Fruit fly (Drosophila melanogaster): Measurements from ENCODE around the gene Arfrp1.
A peak's percentile ranks its signal among the peaks of the same experiment; 100 is the strongest.

Gene Arfrp1

dm6 chrX:9062665-9063064 is 44.2 kb upstream of the Arfrp1 start (continued):
- TF ChIP-seq Ptx1 (GFP tag; IDR thresholded peaks at IDR 0.05) (peak; percentile 60), Blimp-1 (GFP tag; optimal IDR thresholded peaks at IDR 0.05) (no peak), CG14441 (GFP tag; IDR thresholded peaks at IDR 0.05) (0 out of 2 replicates have a peak, but pooled peaks have one; percentile 25), nmo (GFP tag; optimal IDR thresholded peaks at IDR 0.05) (peak; percentile 31), CG14667 (GFP tag; IDR thresholded peaks at IDR 0.05) (no peak), CG10321 (GFP tag; IDR thresholded peaks at IDR 0.05) (0 out of 2 replicates have a peak, but pooled peaks have one; percentile 33), sob (GFP tag; IDR thresholded peaks at IDR 0.05) (peak; percentile 53), CG31441 (GFP tag; IDR thresholded peaks at IDR 0.05) (0 out of 2 replicates have a peak, but pooled peaks have one; percentile 27), CG18262 (tag; optimal IDR thresholded peaks at IDR 0.05) (peak; percentile 23), CG2120 (GFP tag; optimal IDR thresholded peaks at IDR 0.05) (peak; percentile 15), chif (GFP tag; optimal IDR thresholded peaks at IDR 0.05) (no peak), otp (GFP tag; IDR thresholded peaks at IDR 0.05) (0 out of 3 replicates have a peak, but pooled peaks have one; percentile 14), Elba2 (GFP tag; optimal IDR thresholded peaks at IDR 0.05) (no peak), CG8359 (GFP tag; optimal IDR thresholded peaks at IDR 0.05; ENCODE audit: borderline replicate concordance) (no peak), Xrp1 (GFP tag; IDR thresholded peaks at IDR 0.05) (peak; percentile 48; the same call in 1 of the 2 replicates), twi (tag; optimal IDR thresholded peaks at IDR 0.05) (no peak), crc (GFP tag; optimal IDR thresholded peaks at IDR 0.05) (no peak), dysf (GFP tag; IDR thresholded peaks at IDR 0.05) (peak; percentile 60; the same call in 1 of the 3 replicates), Xbp1 (GFP tag; optimal IDR thresholded peaks at IDR 0.05) (peak; percentile 17), Doc2 (GFP tag; IDR thresholded peaks at IDR 0.05) (no peak), hth (optimal IDR thresholded peaks at IDR 0.05) (no peak), CG17385 (GFP tag; optimal IDR thresholded peaks at IDR 0.05) (no peak), CG6272 (GFP tag; IDR thresholded peaks at IDR 0.05) (no peak), ttk (GFP tag; IDR thresholded peaks at IDR 0.05) (0 out of 2 replicates have a peak, but pooled peaks have one; percentile 7), Drgx (GFP tag; IDR thresholded peaks at IDR 0.05) (peak; percentile 67), Nf-YA (GFP tag; IDR thresholded peaks at IDR 0.05) (no peak), CG15269 (tag; optimal IDR thresholded peaks at IDR 0.05) (peak; percentile 21), klu (GFP tag; IDR thresholded peaks at IDR 0.05) (0 out of 2 replicates have a peak, but pooled peaks have one; percentile 11), kni (GFP tag; optimal IDR thresholded peaks at IDR 0.05) (no peak), Lpt (GFP tag; optimal IDR thresholded peaks at IDR 0.05) (no peak), CG9797 (GFP tag; optimal IDR thresholded peaks at IDR 0.05) (no peak), eyg (GFP tag; optimal IDR thresholded peaks at IDR 0.05) (no peak), CG7786 (GFP tag; optimal IDR thresholded peaks at IDR 0.05) (no peak), lmd (GFP tag; IDR thresholded peaks at IDR 0.05) (peak; percentile 53), CG16863 (GFP tag; optimal IDR thresholded peaks at IDR 0.05) (no peak), CG4730 (GFP tag; IDR thresholded peaks at IDR 0.05) (0 out of 2 replicates have a peak, but pooled peaks have one; percentile 11), CG32532 (GFP tag; IDR thresholded peaks at IDR 0.05) (peak; percentile 49; the same call in 1 of the 2 replicates), gsb (GFP tag; IDR thresholded peaks at IDR 0.05) (0 out of 2 replicates have a peak, but pooled peaks have one; percentile 5), seq (GFP tag; IDR thresholded peaks at IDR 0.05) (0 out of 2 replicates have a peak, but pooled peaks have one; percentile 28), ken (GFP tag; IDR thresholded peaks at IDR 0.05) (0 out of 3 replicates have a peak, but pooled peaks have one; percentile 33), org-1 (GFP tag; optimal IDR thresholded peaks at IDR 0.05) (no peak), Ssrp (tag; optimal IDR thresholded peaks at IDR 0.05) (peak; percentile 14), CG34376 (GFP tag; optimal IDR thresholded peaks at IDR 0.05) (no peak), dmrt99B (tag; optimal IDR thresholded peaks at IDR 0.05) (peak; percentile 41), al (GFP tag; IDR thresholded peaks at IDR 0.05) (peak; percentile 45; the same call in 1 of the 2 replicates), CG14050 (GFP tag; IDR thresholded peaks at IDR 0.05) (0 out of 3 replicates have a peak, but pooled peaks have one; percentile 11), Hmr (GFP tag; optimal IDR thresholded peaks at IDR 0.05) (peak; percentile 3), prd (optimal IDR thresholded peaks at IDR 0.05) (no peak), prd (GFP tag; IDR thresholded peaks at IDR 0.05) (peak; percentile 67), emc (GFP tag; optimal IDR thresholded peaks at IDR 0.05) (no peak), CG17186 (GFP tag; optimal IDR thresholded peaks at IDR 0.05) (no peak), Dek (tag; optimal IDR thresholded peaks at IDR 0.05) (peak; percentile 10)

All from whole organism, embryonic.